Worm (Caenorhabditis elegans) whole organism, L3 larva: ENCODE data around the gene fip-1.

Experiments
- R02D3.7 ChIP-seq: fragments of 150-350 bp; optimal IDR thresholded peaks from 2 replicates; lab custom pipeline; 2014; ENCODE audit warnings: missing biosample characterization, missing genetic modification characterization
- ZK546.5 ChIP-seq: sonication (generic microtip); optimal IDR thresholded peaks from 2 replicates; lab custom pipeline; 2017; ENCODE audit warnings: missing biosample characterization, missing genetic modification characterization
- aly-2 ChIP-seq: fragments of 150-350 bp; optimal IDR thresholded peaks from 2 replicates; lab custom pipeline; 2014; ENCODE audit warnings: missing biosample characterization, missing genetic modification characterization
- ama-1 ChIP-seq: fragments of 150-350 bp; optimal IDR thresholded peaks from 2 replicates; lab custom pipeline; 2018
- ceh-16 ChIP-seq: sonication (generic microtip); optimal IDR thresholded peaks from 2 replicates; lab custom pipeline; 2017; ENCODE audit warnings: missing biosample characterization, missing genetic modification characterization
- ceh-28 ChIP-seq: fragments of 150-350 bp; optimal IDR thresholded peaks from 2 replicates; lab custom pipeline; 2014; ENCODE audit warnings: missing biosample characterization, missing genetic modification reagents, missing genetic modification characterization
- ceh-82 ChIP-seq: fragments of 150-350 bp; optimal IDR thresholded peaks from 2 replicates; lab custom pipeline; 2014; ENCODE audit warnings: missing biosample characterization, missing genetic modification characterization
- ceh-9 ChIP-seq: sonication (generic microtip); optimal IDR thresholded peaks from 2 replicates; lab custom pipeline; 2018; ENCODE audit warnings: missing biosample characterization, missing genetic modification characterization
- daf-12 ChIP-seq: fragments of 150-350 bp; optimal IDR thresholded peaks from 2 replicates; lab custom pipeline; 2014; ENCODE audit warnings: missing biosample characterization, missing genetic modification reagents, missing genetic modification characterization
- egl-27 ChIP-seq: sonication (generic microtip); optimal IDR thresholded peaks from 4 replicates; lab custom pipeline; 2017; ENCODE audit warnings: missing biosample characterization, missing genetic modification reagents, missing genetic modification characterization
- egl-5 ChIP-seq: fragments of 150-350 bp; optimal IDR thresholded peaks from 2 replicates; lab custom pipeline; 2017; ENCODE audit warnings: missing biosample characterization, missing genetic modification reagents, missing genetic modification characterization, inconsistent platforms
- elt-2 ChIP-seq: sonication (generic microtip); optimal IDR thresholded peaks from 2 replicates; lab custom pipeline; 2016; ENCODE audit warnings: missing genetic modification reagents, mild to moderate bottlenecking, missing genetic modification characterization, missing compliant biosample characterization
- eor-1 ChIP-seq, 2 experiments: fragments of 150-350 bp; optimal IDR thresholded peaks; 2 replicates each; lab custom pipeline; 2014 to 2018; ENCODE audit warnings: missing biosample characterization in 2 of 2, missing genetic modification characterization in 2 of 2
- fkh-2 ChIP-seq: fragments of 150-350 bp; optimal IDR thresholded peaks from 2 replicates; lab custom pipeline; 2014; ENCODE audit warnings: missing biosample characterization, missing genetic modification reagents, missing genetic modification characterization
- fos-1 ChIP-seq: fragments of 150-350 bp; optimal IDR thresholded peaks from 2 replicates; lab custom pipeline; 2014; ENCODE audit warnings: missing biosample characterization, missing genetic modification characterization
- hmg-11 ChIP-seq: sonication (generic microtip); optimal IDR thresholded peaks from 2 replicates; lab custom pipeline; 2016; ENCODE audit warnings: missing genetic modification characterization, missing compliant biosample characterization
- jun-1 ChIP-seq: fragments of 150-350 bp; optimal IDR thresholded peaks from 2 replicates; lab custom pipeline; 2014; ENCODE audit warnings: missing biosample characterization, missing genetic modification reagents, missing genetic modification characterization
- lin-15B ChIP-seq: fragments of 150-350 bp; optimal IDR thresholded peaks from 2 replicates; lab custom pipeline; 2014; ENCODE audit warnings: missing biosample characterization, missing genetic modification characterization
- lin-39 ChIP-seq: fragments of 150-350 bp; optimal IDR thresholded peaks from 2 replicates; lab custom pipeline; 2018; ENCODE audit warnings: missing biosample characterization, missing genetic modification reagents, missing genetic modification characterization
- lsy-12 ChIP-seq: sonication (generic microtip); optimal IDR thresholded peaks from 2 replicates; lab custom pipeline; 2016; ENCODE audit warnings: mild to moderate bottlenecking, missing genetic modification characterization, missing compliant biosample characterization
- mdl-1 ChIP-seq: fragments of 150-350 bp; optimal IDR thresholded peaks from 2 replicates; lab custom pipeline; 2014; ENCODE audit warnings: missing biosample characterization, missing genetic modification characterization
- mml-1 ChIP-seq: fragments of 150-350 bp; sonication (generic microtip); optimal IDR thresholded peaks from 3 replicates; lab custom pipeline; 2014; ENCODE audit warnings: missing biosample characterization, missing genetic modification characterization
- nfya-1 ChIP-seq: sonication (generic microtip); optimal IDR thresholded peaks from 2 replicates; lab custom pipeline; 2017; ENCODE audit warnings: missing genetic modification characterization, mild to moderate bottlenecking, missing compliant biosample characterization, antibody characterized with exemption, moderate library complexity; ENCODE audit not compliant: insufficient read depth
- nhr-11 ChIP-seq: fragments of 150-350 bp; optimal IDR thresholded peaks from 2 replicates; lab custom pipeline; 2014; ENCODE audit warnings: missing biosample characterization, missing genetic modification characterization
- nhr-12 ChIP-seq: fragments of 150-350 bp; optimal IDR thresholded peaks from 2 replicates; lab custom pipeline; 2014; ENCODE audit warnings: missing biosample characterization, missing genetic modification characterization
- nhr-23 ChIP-seq: fragments of 150-350 bp; optimal IDR thresholded peaks from 2 replicates; lab custom pipeline; 2014; ENCODE audit warnings: missing biosample characterization, missing genetic modification reagents, missing genetic modification characterization
- nhr-237 ChIP-seq: fragments of 150-350 bp; optimal IDR thresholded peaks from 2 replicates; lab custom pipeline; 2014; ENCODE audit warnings: missing biosample characterization, missing genetic modification characterization
- nhr-25 ChIP-seq: sonication (generic microtip); optimal IDR thresholded peaks from 2 replicates; lab custom pipeline; 2017; ENCODE audit warnings: missing biosample characterization, missing genetic modification characterization
- nhr-28 ChIP-seq: fragments of 150-350 bp; optimal IDR thresholded peaks from 2 replicates; lab custom pipeline; 2014; ENCODE audit warnings: missing biosample characterization, missing genetic modification characterization
- nhr-43 ChIP-seq: sonication (generic microtip); optimal IDR thresholded peaks from 2 replicates; lab custom pipeline; 2016; ENCODE audit warnings: mild to moderate bottlenecking, missing genetic modification characterization, missing compliant biosample characterization; ENCODE audit not compliant: poor library complexity, severe bottlenecking
- nhr-67 ChIP-seq: fragments of 150-350 bp; optimal IDR thresholded peaks from 2 replicates; lab custom pipeline; 2014; ENCODE audit warnings: missing biosample characterization, missing genetic modification characterization
- nhr-76 ChIP-seq: fragments of 150-350 bp; sonication (generic microtip); optimal IDR thresholded peaks from 5 replicates; lab custom pipeline; 2014; ENCODE audit warnings: missing biosample characterization, missing genetic modification characterization
- pha-4 ChIP-seq: fragments of 150-350 bp; optimal IDR thresholded peaks from 2 replicates; lab custom pipeline; 2014; ENCODE audit warnings: missing biosample characterization, missing genetic modification reagents, missing genetic modification characterization
- pqm-1 ChIP-seq: fragments of 150-350 bp; optimal IDR thresholded peaks from 2 replicates; lab custom pipeline; 2017; ENCODE audit warnings: missing biosample characterization, missing genetic modification characterization, inconsistent platforms
- sea-2 ChIP-seq: fragments of 150-350 bp; sonication (generic microtip); optimal IDR thresholded peaks from 4 replicates; lab custom pipeline; 2014; ENCODE audit warnings: missing biosample characterization, missing genetic modification reagents, missing genetic modification characterization
- skn-1 ChIP-seq: fragments of 150-350 bp; optimal IDR thresholded peaks from 2 replicates; lab custom pipeline; 2014; ENCODE audit warnings: missing biosample characterization, missing genetic modification characterization
- snpc-4 ChIP-seq: fragments of 150-350 bp; optimal IDR thresholded peaks from 2 replicates; lab custom pipeline; 2014; ENCODE audit warnings: missing biosample characterization, missing genetic modification characterization
- tbx-2 ChIP-seq: sonication (generic microtip); optimal IDR thresholded peaks from 2 replicates; lab custom pipeline; 2016; ENCODE audit warnings: mild to moderate bottlenecking, missing genetic modification characterization, missing compliant biosample characterization
- unc-39 ChIP-seq: sonication (generic microtip); optimal IDR thresholded peaks from 4 replicates; lab custom pipeline; 2017; ENCODE audit warnings: missing biosample characterization, missing genetic modification characterization
- unc-62 ChIP-seq: fragments of 150-350 bp; sonication (generic microtip); optimal IDR thresholded peaks from 4 replicates; lab custom pipeline; 2014; ENCODE audit warnings: missing biosample characterization, missing genetic modification reagents, missing genetic modification characterization
- ztf-11 ChIP-seq: fragments of 150-350 bp; optimal IDR thresholded peaks from 2 replicates; lab custom pipeline; 2014; ENCODE audit warnings: missing biosample characterization, missing genetic modification characterization
- ztf-4 ChIP-seq: fragments of 150-350 bp; optimal IDR thresholded peaks from 2 replicates; lab custom pipeline; 2014; ENCODE audit warnings: missing biosample characterization, missing genetic modification characterization

The fip-1 gene

ce11 chrIII:8668717-8669116 is 29.2 kb downstream of the fip-1 start:
- no peak for TF ChIP-seq mdl-1 (tag; lab: Kevin White, UChicago)
- TF ChIP-seq ceh-82 (tag; lab: Kevin White, UChicago) = no peak
- no peak for TF ChIP-seq ceh-16 (tag; lab: Kevin White, UChicago)
- no peak for TF ChIP-seq lin-39 (tag; lab: Kevin White, UChicago)
- TF ChIP-seq nhr-237 (tag; lab: Kevin White, UChicago) = no peak
- peak; percentile 9 for TF ChIP-seq nhr-25
- TF ChIP-seq ama-1 = no peak
- peak; percentile 19 for TF ChIP-seq hmg-11 (tag; lab: Kevin White, UChicago)

- TF ChIP-seq nhr-76 (tag; lab: Kevin White, UChicago) (no peak), tbx-2 (tag; lab: Kevin White, UChicago) (no peak), ceh-28 (no peak), nhr-237 (tag; lab: Kevin White, UChicago) (no peak), unc-62 (no peak), ceh-16 (tag; lab: Kevin White, UChicago) (no peak), ceh-82 (tag; lab: Kevin White, UChicago) (no peak), snpc-4 (tag; lab: Kevin White, UChicago) (no peak), nhr-23 (tag; lab: Kevin White, UChicago) (no peak)
Observed at ce11 chrIII:8674980-8675485, 35.5 kb downstream of the fip-1 start, which contains the start of gene pgl-2. TSS of gene pgl-2 (minus strand) at chrIII:8675435.

ce11 chrIII:8678371-8678770 is 38.8 kb downstream of the fip-1 start:
- TF ChIP-seq lin-15B (tag; lab: Kevin White, UChicago) = peak; percentile 34
- TF ChIP-seq lsy-12 (tag; lab: Kevin White, UChicago) = peak; percentile 64
- peak; percentile 30 for TF ChIP-seq egl-5
- TF ChIP-seq aly-2 = no peak
- peak; percentile 61 for TF ChIP-seq jun-1 (tag; lab: Kevin White, UChicago)
- TF ChIP-seq nhr-43 (tag; lab: Kevin White, UChicago) = peak; percentile 67
- no peak for TF ChIP-seq ceh-16 (tag; lab: Kevin White, UChicago)
- no peak for TF ChIP-seq mdl-1 (tag; lab: Kevin White, UChicago)
- peak; percentile 55 for TF ChIP-seq tbx-2 (tag; lab: Kevin White, UChicago)
- TF ChIP-seq skn-1 (tag; lab: Kevin White, UChicago) = peak; percentile 34
- TF ChIP-seq lin-39 (tag; lab: Kevin White, UChicago) = peak; percentile 74
- peak; percentile 51 for TF ChIP-seq nhr-25
- peak; percentile 25 for TF ChIP-seq ztf-4 (tag; lab: Kevin White, UChicago)
- TF ChIP-seq pha-4 = peak; percentile 71
- TF ChIP-seq nfya-1 (tag; lab: Kevin White, UChicago) = peak; percentile 71
- peak; percentile 90 for TF ChIP-seq hmg-11 (tag; lab: Kevin White, UChicago)
- peak; percentile 61 for TF ChIP-seq nhr-23 (tag; lab: Kevin White, UChicago)
- TF ChIP-seq elt-2 (tag; lab: Kevin White, UChicago) = peak; percentile 15
- TF ChIP-seq R02D3.7 (tag; lab: Kevin White, UChicago) = no peak
- peak; percentile 12 for TF ChIP-seq ceh-82 (tag; lab: Kevin White, UChicago)
- no peak for TF ChIP-seq ceh-9 (tag; lab: Kevin White, UChicago)
- peak; percentile 26 for TF ChIP-seq pqm-1 (tag; lab: Kevin White, UChicago)

- TF ChIP-seq ceh-16 (tag; lab: Kevin White, UChicago) = no peak
- no peak for TF ChIP-seq nhr-11 (tag; lab: Kevin White, UChicago)
- TF ChIP-seq egl-27 (tag; lab: Kevin White, UChicago) = no peak
- TF ChIP-seq tbx-2 (tag; lab: Kevin White, UChicago) = no peak
- TF ChIP-seq ZK546.5 (tag; lab: Kevin White, UChicago) = no peak
- TF ChIP-seq eor-1 (tag; optimal IDR thresholded peaks at IDR 0.05; lab: Kevin White, UChicago) = no peak
- peak; percentile 11 for TF ChIP-seq pha-4
- peak; percentile 3 for TF ChIP-seq nhr-43 (tag; lab: Kevin White, UChicago)
- TF ChIP-seq nfya-1 (tag; lab: Kevin White, UChicago) = peak; percentile 24
- TF ChIP-seq aly-2 = no peak
- no peak for TF ChIP-seq jun-1 (tag; lab: Kevin White, UChicago)
- TF ChIP-seq unc-39 (tag; lab: Kevin White, UChicago) = no peak
- TF ChIP-seq R02D3.7 (tag; lab: Kevin White, UChicago) = no peak
- TF ChIP-seq hmg-11 (tag; lab: Kevin White, UChicago) = no peak
- TF ChIP-seq ama-1 = no peak
- no peak for TF ChIP-seq ceh-82 (tag; lab: Kevin White, UChicago)
- TF ChIP-seq lin-39 (tag; lab: Kevin White, UChicago) = no peak
- TF ChIP-seq sea-2 (GFP tag; lab: Kevin White, UChicago) = no peak
- no peak for TF ChIP-seq unc-62
- TF ChIP-seq mml-1 = no peak
- no peak for TF ChIP-seq nhr-76 (tag; lab: Kevin White, UChicago)
- no peak for TF ChIP-seq fkh-2 (tag; lab: Kevin White, UChicago)
- no peak for TF ChIP-seq skn-1 (tag; lab: Kevin White, UChicago)
- no peak for TF ChIP-seq fos-1
- TF ChIP-seq elt-2 (tag; lab: Kevin White, UChicago) = no peak
- no peak for TF ChIP-seq ztf-11 (tag; lab: Kevin White, UChicago)
- TF ChIP-seq egl-5 = no peak
- TF ChIP-seq ceh-9 (tag; lab: Kevin White, UChicago) = no peak
- no peak for TF ChIP-seq nhr-67
- no peak for TF ChIP-seq nhr-12
- TF ChIP-seq lsy-12 (tag; lab: Kevin White, UChicago) = no peak
- TF ChIP-seq nhr-28 (tag; lab: Kevin White, UChicago) = no peak
- TF ChIP-seq daf-12 (tag; lab: Kevin White, UChicago) = no peak
- no peak for TF ChIP-seq nhr-23 (tag; lab: Kevin White, UChicago)
Observed at ce11 chrIII:8683679-8684263, 44.2 kb downstream of the fip-1 start, which contains the start of gene fli-1. TSS of gene fli-1 (minus strand) at chrIII:8683736.
